Worm (Caenorhabditis elegans) whole organism, L4 larva: ENCODE data around the gene leo-1.

Source experiments
- D1046.2 ChIP-seq: fragments of 200-800 bp; sonication (Bioruptor generic); IDR thresholded peaks from 2 replicates; pipeline ENCODE4 v1.3.6; 2022; ENCODE audit warnings: missing genetic modification characterization, missing compliant biosample characterization
- F10B5.3 ChIP-seq: sonication (generic microtip); optimal IDR thresholded peaks from 2 replicates; lab custom pipeline; 2016; ENCODE audit warnings: mild to moderate bottlenecking, missing genetic modification characterization, missing compliant biosample characterization
- F37D6.2 ChIP-seq: sonication (generic microtip); optimal IDR thresholded peaks from 2 replicates; lab custom pipeline; 2016; ENCODE audit warnings: mild to moderate bottlenecking, missing genetic modification characterization, missing compliant biosample characterization
- Y75B8A.6 ChIP-seq: fragments of 200-800 bp; sonication (Bioruptor generic); IDR thresholded peaks from 2 replicates; pipeline ENCODE4 v1.3.6; 2022; ENCODE audit warnings: missing genetic modification reagents, missing genetic modification characterization, missing compliant biosample characterization
- aha-1 ChIP-seq: fragments of 150-350 bp; peaks from one replicate; lab custom pipeline; 2014; ENCODE audit warnings: missing biosample characterization, missing genetic modification characterization
- attf-4 ChIP-seq: sonication (generic microtip); optimal IDR thresholded peaks from 3 replicates; lab custom pipeline; 2017; ENCODE audit warnings: missing biosample characterization, missing genetic modification characterization
- ceh-20 ChIP-seq: fragments of 200-800 bp; sonication (Bioruptor generic); IDR thresholded peaks from 2 replicates; pipeline ENCODE4 v1.3.6; 2022; ENCODE audit warnings: missing genetic modification reagents, missing genetic modification characterization, missing compliant biosample characterization
- ceh-44 ChIP-seq: fragments of 200-800 bp; sonication (Bioruptor generic); IDR thresholded peaks from 2 replicates; pipeline ENCODE4 v1.3.6; 2022; ENCODE audit warnings: missing genetic modification reagents, missing genetic modification characterization, missing compliant biosample characterization
- ceh-62 ChIP-seq: sonication (generic microtip); optimal IDR thresholded peaks from 2 replicates; lab custom pipeline; 2017; ENCODE audit warnings: missing biosample characterization, missing genetic modification characterization
- ces-1 ChIP-seq: fragments of 150-350 bp; sonication (generic microtip); optimal IDR thresholded peaks from 4 replicates; lab custom pipeline; 2014; ENCODE audit warnings: missing biosample characterization, missing genetic modification reagents, missing genetic modification characterization
- ctbp-1 ChIP-seq: fragments of 200-800 bp; sonication (Bioruptor generic); IDR thresholded peaks from 2 replicates; pipeline ENCODE4 v1.3.6; 2022; ENCODE audit warnings: missing genetic modification reagents, missing genetic modification characterization, missing compliant biosample characterization
- daf-16 ChIP-seq, 3 experiments: sonication (generic microtip); optimal IDR thresholded peaks; 2 replicates each; lab custom pipeline; 2016 to 2017; ENCODE audit warnings: missing genetic modification characterization in 3 of 3, missing genetic modification reagents in 3 of 3, mild to moderate bottlenecking in 2 of 3, missing compliant biosample characterization in 2 of 3, missing biosample characterization in 1 of 3, moderate library complexity in 1 of 3
- daf-8 ChIP-seq: fragments of 200-800 bp; sonication (Bioruptor generic); IDR thresholded peaks from 2 replicates; pipeline ENCODE4 v1.3.6; 2022; ENCODE audit warnings: missing genetic modification characterization, missing compliant biosample characterization
- fkh-10 ChIP-seq: fragments of 150-350 bp; optimal IDR thresholded peaks from 2 replicates; lab custom pipeline; 2014; ENCODE audit warnings: missing biosample characterization, missing genetic modification reagents, missing genetic modification characterization
- hif-1 ChIP-seq, 2 experiments: sonication (generic microtip); optimal IDR thresholded peaks; 2 replicates each; lab custom pipeline; 2016 to 2017; ENCODE audit warnings: missing compliant biosample characterization in 2 of 2, missing genetic modification characterization in 2 of 2, missing genetic modification reagents in 2 of 2, missing genotype in 2 of 2, mild to moderate bottlenecking in 1 of 2
- hlh-30 ChIP-seq: sonication (generic microtip); optimal IDR thresholded peaks from 2 replicates; lab custom pipeline; 2017; ENCODE audit warnings: antibody characterized with exemption, mild to moderate bottlenecking, missing genetic modification characterization, missing compliant biosample characterization; ENCODE audit not compliant: insufficient read depth
- hmg-1.1 ChIP-seq: fragments of 200-800 bp; sonication (Bioruptor generic); IDR thresholded peaks from 2 replicates; pipeline ENCODE4 v1.3.6; 2022; ENCODE audit warnings: missing genetic modification reagents, missing genetic modification characterization, missing compliant biosample characterization
- jun-1 ChIP-seq: fragments of 150-350 bp; optimal IDR thresholded peaks from 2 replicates; lab custom pipeline; 2014; ENCODE audit warnings: missing biosample characterization, missing genetic modification reagents, missing genetic modification characterization
- lim-7 ChIP-seq: fragments of 200-800 bp; sonication (Bioruptor generic); IDR thresholded peaks from 2 replicates; pipeline ENCODE4 v1.3.6; 2022; ENCODE audit warnings: missing genetic modification characterization, missing compliant biosample characterization
- lin-1 ChIP-seq: fragments of 200-800 bp; sonication (Bioruptor generic); IDR thresholded peaks from 2 replicates; pipeline ENCODE4 v1.3.6; 2022; ENCODE audit warnings: missing genetic modification reagents, missing genetic modification characterization, missing compliant biosample characterization
- lin-38 ChIP-seq: fragments of 200-800 bp; sonication (Bioruptor generic); IDR thresholded peaks from 2 replicates; pipeline ENCODE4 v1.3.6; 2022; ENCODE audit warnings: missing genetic modification reagents, missing genetic modification characterization, missing compliant biosample characterization
- lsy-2 ChIP-seq, 2 experiments: fragments of 150-350 bp in 1 of 2; sonication (generic microtip) in 1 of 2; optimal IDR thresholded peaks; 2 replicates each; lab custom pipeline; 2014 to 2017; ENCODE audit warnings: missing biosample characterization in 2 of 2, missing genetic modification characterization in 2 of 2
- mdl-1 ChIP-seq, 2 experiments: fragments of 150-350 bp in 1 of 2; sonication (generic microtip) in 1 of 2; optimal IDR thresholded peaks; 2 replicates each; lab custom pipeline; 2014 to 2017; ENCODE audit warnings: missing biosample characterization in 2 of 2, missing genetic modification characterization in 2 of 2
- mdt-29 ChIP-seq: fragments of 200-800 bp; sonication (Bioruptor generic); IDR thresholded peaks from 2 replicates; pipeline ENCODE4 v1.3.6; 2022; ENCODE audit warnings: missing genetic modification reagents, missing genetic modification characterization, missing compliant biosample characterization
- mep-1 ChIP-seq: fragments of 150-350 bp; sonication (generic microtip); optimal IDR thresholded peaks from 3 replicates; lab custom pipeline; 2014; ENCODE audit warnings: missing biosample characterization, missing genetic modification characterization
- mxl-2 ChIP-seq: fragments of 200-800 bp; sonication (Bioruptor generic); conservative IDR thresholded peaks from 2 replicates; pipeline ENCODE4 v1.3.6; 2022; ENCODE audit warnings: missing genetic modification reagents, missing genetic modification characterization, missing compliant biosample characterization
- nhr-10 ChIP-seq: fragments of 150-350 bp; optimal IDR thresholded peaks from 2 replicates; lab custom pipeline; 2014; ENCODE audit warnings: missing biosample characterization, missing genetic modification characterization
- nhr-102 ChIP-seq: sonication (generic microtip); optimal IDR thresholded peaks from 2 replicates; lab custom pipeline; 2016; ENCODE audit warnings: mild to moderate bottlenecking, missing genetic modification characterization, moderate library complexity, missing compliant biosample characterization
- nhr-11 ChIP-seq: fragments of 150-350 bp; optimal IDR thresholded peaks from 2 replicates; lab custom pipeline; 2014; ENCODE audit warnings: missing biosample characterization, missing genetic modification characterization
- nhr-237 ChIP-seq: sonication (generic microtip); optimal IDR thresholded peaks from 2 replicates; lab custom pipeline; 2017; ENCODE audit warnings: missing biosample characterization, missing genetic modification characterization
- nhr-25 ChIP-seq: sonication (generic microtip); optimal IDR thresholded peaks from 2 replicates; lab custom pipeline; 2017; ENCODE audit warnings: missing genetic modification characterization, mild to moderate bottlenecking, missing compliant biosample characterization, antibody characterized with exemption, moderate library complexity, borderline replicate concordance; ENCODE audit not compliant: insufficient read depth
- nhr-42 ChIP-seq: fragments of 200-800 bp; sonication (Bioruptor generic); IDR thresholded peaks from 2 replicates; pipeline ENCODE4 v1.3.6; 2022; ENCODE audit warnings: missing genetic modification characterization, missing compliant biosample characterization
- nhr-6 ChIP-seq: fragments of 150-350 bp; optimal IDR thresholded peaks from 2 replicates; lab custom pipeline; 2014; ENCODE audit warnings: missing biosample characterization, missing genetic modification characterization
- pha-4 ChIP-seq, 2 experiments: fragments of 150-350 bp in 1 of 2; fragments of 200-800 bp in 1 of 2; sonication (Bioruptor generic) in 1 of 2; IDR thresholded peaks in 1 of 2; optimal IDR thresholded peaks in 1 of 2; 2 replicates each; pipeline versions ENCODE4 v1.3.6 to Lab custom; 2014 to 2022; ENCODE audit warnings: missing genetic modification characterization in 2 of 2, missing genetic modification reagents in 2 of 2, missing biosample characterization in 1 of 2, missing compliant biosample characterization in 1 of 2
- rbr-2 ChIP-seq: sonication (generic microtip); optimal IDR thresholded peaks from 2 replicates; lab custom pipeline; 2016; ENCODE audit warnings: missing genotype, missing genetic modification characterization, missing compliant biosample characterization
- snpc-1.2 ChIP-seq: fragments of 200-800 bp; sonication (Bioruptor generic); IDR thresholded peaks from 2 replicates; pipeline ENCODE4 v1.3.6; 2022; ENCODE audit warnings: missing genetic modification reagents, missing genetic modification characterization, missing compliant biosample characterization
- snpc-4 ChIP-seq: fragments of 150-350 bp; optimal IDR thresholded peaks from 2 replicates; lab custom pipeline; 2014; ENCODE audit warnings: missing biosample characterization, missing genetic modification characterization
- tag-97 ChIP-seq: fragments of 200-800 bp; sonication (Bioruptor generic); IDR thresholded peaks from 2 replicates; pipeline ENCODE4 v1.3.6; 2022; ENCODE audit warnings: missing genetic modification characterization, missing compliant biosample characterization
- tra-1 ChIP-seq: fragments of 200-800 bp; sonication (Bioruptor generic); IDR thresholded peaks from 2 replicates; pipeline ENCODE4 v1.3.6; 2022; ENCODE audit warnings: missing genetic modification reagents, missing genetic modification characterization, missing compliant biosample characterization
- unc-130 ChIP-seq: sonication (generic microtip); optimal IDR thresholded peaks from 2 replicates; lab custom pipeline; 2016; ENCODE audit warnings: missing genetic modification reagents, missing genetic modification characterization, missing compliant biosample characterization
- vab-7 ChIP-seq: fragments of 200-800 bp; sonication (Bioruptor generic); IDR thresholded peaks from 2 replicates; pipeline ENCODE4 v1.3.6; 2022; ENCODE audit warnings: missing genetic modification reagents, missing genetic modification characterization, missing compliant biosample characterization
- zag-1 ChIP-seq: fragments of 150-350 bp; optimal IDR thresholded peaks from 2 replicates; lab custom pipeline; 2014; ENCODE audit warnings: missing biosample characterization, missing genetic modification characterization
- zfp-2 ChIP-seq: sonication (generic microtip); optimal IDR thresholded peaks from 2 replicates; lab custom pipeline; 2016; ENCODE audit warnings: mild to moderate bottlenecking, missing genetic modification characterization, missing compliant biosample characterization
- ztf-11 ChIP-seq: fragments of 150-350 bp; optimal IDR thresholded peaks from 2 replicates; lab custom pipeline; 2014; ENCODE audit warnings: missing biosample characterization, missing genetic modification characterization

Gene leo-1

ce11 chrIV:11350809-11351208 lies 21.6 kb upstream of the leo-1 start (continued):
- TF ChIP-seq nhr-102, result no peak

- TF ChIP-seq nhr-102, result no peak
- no peak for TF ChIP-seq nhr-10 (tag; lab: Kevin White, UChicago)
- TF ChIP-seq ces-1 (GFP tag; lab: Kevin White, UChicago), result no peak
- TF ChIP-seq pha-4 (GFP tag; IDR thresholded peaks at IDR 0.05; lab: Robert Waterston, UW), result no peak
- TF ChIP-seq pha-4 (tag; optimal IDR thresholded peaks at IDR 0.05; lab: Kevin White, UChicago), result no peak
- TF ChIP-seq D1046.2 (GFP tag; lab: Robert Waterston, UW), result no peak
- TF ChIP-seq nhr-42 (GFP tag; lab: Robert Waterston, UW), result no peak
- 0 out of 2 replicates have a peak, but pooled peaks have one; percentile 33 for TF ChIP-seq ctbp-1 (GFP tag; lab: Robert Waterston, UW)
- no peak for TF ChIP-seq nhr-237
- TF ChIP-seq lim-7 (GFP tag; lab: Robert Waterston, UW), result no peak
- TF ChIP-seq lsy-2 (tag; optimal IDR thresholded peaks at IDR 0.05; lab: Kevin White, UChicago), result peak in 1 of 2 experiments; percentile 58
- no peak for TF ChIP-seq ceh-44
- no peak for TF ChIP-seq snpc-4 (tag; lab: Kevin White, UChicago)
- no peak for TF ChIP-seq snpc-1.2 (GFP tag; lab: Robert Waterston, UW)
- TF ChIP-seq tra-1 (GFP tag; lab: Robert Waterston, UW), result no peak
- 0 out of 2 replicates have a peak, but pooled peaks have one; percentile 24 for TF ChIP-seq hmg-1.1 (GFP tag; lab: Robert Waterston, UW)
- peak; percentile 20 for TF ChIP-seq rbr-2 (tag; lab: Kevin White, UChicago)
- no peak for TF ChIP-seq attf-4 (tag; lab: Kevin White, UChicago)
- TF ChIP-seq daf-8 (GFP tag; lab: Robert Waterston, UW), result no peak
- TF ChIP-seq nhr-11, result no peak
- TF ChIP-seq daf-16 (GFP tag; optimal IDR thresholded peaks at IDR 0.05; lab: Kevin White, UChicago), result no peak
- no peak for TF ChIP-seq daf-16 (tag; optimal IDR thresholded peaks at IDR 0.05; lab: Kevin White, UChicago)
- TF ChIP-seq nhr-6 (tag; lab: Kevin White, UChicago), result no peak
- TF ChIP-seq mxl-2 (GFP tag; lab: Robert Waterston, UW), result no peak
- no peak for TF ChIP-seq nhr-25 (tag; lab: Kevin White, UChicago)
- TF ChIP-seq hlh-30 (tag; lab: Kevin White, UChicago), result peak; percentile 72
- TF ChIP-seq Y75B8A.6 (GFP tag; lab: Robert Waterston, UW), result no peak
- no peak for TF ChIP-seq zag-1 (tag; lab: Kevin White, UChicago)
- no peak for TF ChIP-seq ceh-62
- peak; percentile 67 for TF ChIP-seq ceh-20 (GFP tag; lab: Robert Waterston, UW)
- TF ChIP-seq tag-97, result no peak
- no peak for TF ChIP-seq zfp-2 (tag; lab: Kevin White, UChicago)
- no peak for TF ChIP-seq vab-7 (GFP tag; lab: Robert Waterston, UW)
- TF ChIP-seq lin-38 (GFP tag; lab: Robert Waterston, UW), result no peak
- no peak for TF ChIP-seq fkh-10 (GFP tag; lab: Kevin White, UChicago)
- no peak for TF ChIP-seq jun-1 (tag; lab: Kevin White, UChicago)
- TF ChIP-seq F37D6.2 (tag; lab: Kevin White, UChicago), result no peak
- TF ChIP-seq mep-1 (tag; lab: Kevin White, UChicago), result peak; percentile 45
- TF ChIP-seq mdl-1 (tag; optimal IDR thresholded peaks at IDR 0.05; lab: Kevin White, UChicago), result peak in 1 of 2 experiments; percentile 49
- no peak for TF ChIP-seq unc-130 (GFP tag; lab: Kevin White, UChicago)
Observed at ce11 chrIV:11349747-11350146, 20.6 kb upstream of the leo-1 start.

- TF ChIP-seq ces-1 (GFP tag; lab: Kevin White, UChicago) (no peak), daf-16 (GFP tag; optimal IDR thresholded peaks at IDR 0.05; lab: Kevin White, UChicago) (peak in 1 of 2 experiments; percentile 31), daf-16 (tag; optimal IDR thresholded peaks at IDR 0.05; lab: Kevin White, UChicago) (no peak), mdt-29 (no peak), ztf-11 (tag; lab: Kevin White, UChicago) (no peak), aha-1 (tag; lab: Kevin White, UChicago) (no peak), lin-1 (GFP tag; lab: Robert Waterston, UW) (no peak), attf-4 (tag; lab: Kevin White, UChicago) (no peak), nhr-237 (no peak), hif-1 (tag; optimal IDR thresholded peaks at IDR 0.05; lab: Kevin White, UChicago) (peak in 1 of 2 experiments; percentile 51), F10B5.3 (tag; lab: Kevin White, UChicago) (no peak), hmg-1.1 (GFP tag; lab: Robert Waterston, UW) (0 out of 2 replicates have a peak, but pooled peaks have one; percentile 25), lsy-2 (tag; optimal IDR thresholded peaks at IDR 0.05; lab: Kevin White, UChicago) (peak in 1 of 2 experiments; percentile 27)
Observed at ce11 chrIV:11348822-11349221, 19.7 kb upstream of the leo-1 start.
